Fruit fly (Drosophila melanogaster) whole organism, larva: ENCODE results near the gene CG6931.
A peak's percentile ranks its signal among the peaks of the same experiment; 100 is the strongest.

ENCODE experiments used
- noc ChIP-seq: fragments of 200-800 bp; sonication (Bioruptor generic); optimal IDR thresholded peaks from 3 replicates; lab custom pipeline; 2019; ENCODE audit warnings: missing biosample characterization, mild to moderate bottlenecking, missing genetic modification characterization, moderate library complexity

Gene CG6931

dm6 chr3L:12039084-12039483 is 48.5 kb downstream of the CG6931 start:
- no peak for TF ChIP-seq noc

dm6 chr3L:12040313-12040924 is 49.9 kb downstream of the CG6931 start:
- TF ChIP-seq noc: peak; percentile 46
